Worm (Caenorhabditis elegans) whole organism, L4 larva: ENCODE results near the gene ckb-4.
A peak's percentile ranks its signal among the peaks of the same experiment; 100 is the strongest.

ENCODE experiments used
- D1046.2 ChIP-seq: fragments of 200-800 bp; sonication (Bioruptor generic); IDR thresholded peaks from 2 replicates; pipeline ENCODE4 v1.3.6; 2022; ENCODE audit warnings: missing genetic modification characterization, missing compliant biosample characterization
- F26F4.8 ChIP-seq: fragments of 200-800 bp; sonication (Bioruptor generic); conservative IDR thresholded peaks from 2 replicates; pipeline ENCODE4 v1.3.6; 2022; ENCODE audit warnings: missing genetic modification characterization, missing compliant biosample characterization
- Y48G9A.11 ChIP-seq: fragments of 200-800 bp; sonication (Bioruptor generic); IDR thresholded peaks from 2 replicates; pipeline ENCODE4 v1.3.6; 2022; ENCODE audit warnings: missing genetic modification reagents, missing genetic modification characterization, missing compliant biosample characterization
- Y75B8A.6 ChIP-seq: fragments of 200-800 bp; sonication (Bioruptor generic); IDR thresholded peaks from 2 replicates; pipeline ENCODE4 v1.3.6; 2022; ENCODE audit warnings: missing genetic modification reagents, missing genetic modification characterization, missing compliant biosample characterization
- ZK337.2 ChIP-seq: fragments of 200-800 bp; sonication (Bioruptor generic); IDR thresholded peaks from 2 replicates; pipeline ENCODE4 v1.3.6; 2022; ENCODE audit warnings: missing genetic modification reagents, missing genetic modification characterization, missing compliant biosample characterization
- aly-2 ChIP-seq: sonication (generic microtip); optimal IDR thresholded peaks from 2 replicates; lab custom pipeline; 2018; ENCODE audit warnings: missing biosample characterization, missing genetic modification characterization
- ama-1 ChIP-seq: fragments of 150-350 bp; optimal IDR thresholded peaks from 2 replicates; lab custom pipeline; 2014; ENCODE audit warnings: inconsistent platforms, mixed read lengths
- ceh-32 ChIP-seq: sonication (generic microtip); optimal IDR thresholded peaks from 2 replicates; lab custom pipeline; 2016; ENCODE audit warnings: mild to moderate bottlenecking, missing genetic modification characterization, missing compliant biosample characterization; ENCODE audit not compliant: poor library complexity
- ceh-44 ChIP-seq: fragments of 200-800 bp; sonication (Bioruptor generic); IDR thresholded peaks from 2 replicates; pipeline ENCODE4 v1.3.6; 2022; ENCODE audit warnings: missing genetic modification reagents, missing genetic modification characterization, missing compliant biosample characterization
- ces-1 ChIP-seq: fragments of 150-350 bp; sonication (generic microtip); optimal IDR thresholded peaks from 4 replicates; lab custom pipeline; 2014; ENCODE audit warnings: missing biosample characterization, missing genetic modification reagents, missing genetic modification characterization
- cey-2 ChIP-seq: sonication (generic microtip); optimal IDR thresholded peaks from 3 replicates; lab custom pipeline; 2017; ENCODE audit warnings: missing genetic modification characterization, mild to moderate bottlenecking, missing compliant biosample characterization, antibody characterized with exemption, borderline replicate concordance; ENCODE audit not compliant: insufficient read depth
- dmd-8 ChIP-seq: fragments of 200-800 bp; sonication (Bioruptor generic); IDR thresholded peaks from 2 replicates; pipeline ENCODE4 v1.3.6; 2022; ENCODE audit warnings: missing genetic modification characterization, missing compliant biosample characterization
- egl-43 ChIP-seq: fragments of 200-800 bp; sonication (Bioruptor generic); IDR thresholded peaks from 2 replicates; pipeline ENCODE4 v1.3.6; 2022; ENCODE audit warnings: missing genetic modification reagents, missing genetic modification characterization, missing compliant biosample characterization
- fos-1 ChIP-seq: fragments of 150-350 bp; optimal IDR thresholded peaks from 2 replicates; lab custom pipeline; 2014; ENCODE audit warnings: missing biosample characterization, missing genetic modification characterization
- gei-8 ChIP-seq: fragments of 200-800 bp; sonication (Bioruptor generic); optimal IDR thresholded peaks from 2 replicates; lab custom pipeline; 2018; ENCODE audit warnings: mild to moderate bottlenecking, missing genetic modification characterization, missing compliant biosample characterization
- hif-1 ChIP-seq, 2 experiments: sonication (generic microtip); optimal IDR thresholded peaks; 2 replicates each; lab custom pipeline; 2016 to 2017; ENCODE audit warnings: missing compliant biosample characterization in 2 of 2, missing genetic modification characterization in 2 of 2, missing genetic modification reagents in 2 of 2, missing genotype in 2 of 2, mild to moderate bottlenecking in 1 of 2
- hlh-30 ChIP-seq: sonication (generic microtip); optimal IDR thresholded peaks from 2 replicates; lab custom pipeline; 2017; ENCODE audit warnings: antibody characterized with exemption, mild to moderate bottlenecking, missing genetic modification characterization, missing compliant biosample characterization; ENCODE audit not compliant: insufficient read depth
- hmg-1.1 ChIP-seq: fragments of 200-800 bp; sonication (Bioruptor generic); IDR thresholded peaks from 2 replicates; pipeline ENCODE4 v1.3.6; 2022; ENCODE audit warnings: missing genetic modification reagents, missing genetic modification characterization, missing compliant biosample characterization
- jun-1 ChIP-seq: fragments of 150-350 bp; optimal IDR thresholded peaks from 2 replicates; lab custom pipeline; 2014; ENCODE audit warnings: missing biosample characterization, missing genetic modification reagents, missing genetic modification characterization
- lin-13 ChIP-seq: fragments of 150-350 bp; optimal IDR thresholded peaks from 2 replicates; lab custom pipeline; 2014; ENCODE audit warnings: missing biosample characterization, missing genetic modification reagents, missing genetic modification characterization
- lin-15B ChIP-seq: fragments of 150-350 bp; sonication (generic microtip); optimal IDR thresholded peaks from 3 replicates; lab custom pipeline; 2014; ENCODE audit warnings: missing biosample characterization, missing genetic modification characterization
- lin-38 ChIP-seq: fragments of 200-800 bp; sonication (Bioruptor generic); IDR thresholded peaks from 2 replicates; pipeline ENCODE4 v1.3.6; 2022; ENCODE audit warnings: missing genetic modification reagents, missing genetic modification characterization, missing compliant biosample characterization
- lir-3 ChIP-seq: sonication (generic microtip); optimal IDR thresholded peaks from 2 replicates; lab custom pipeline; 2016; ENCODE audit warnings: mild to moderate bottlenecking, missing genetic modification characterization, missing compliant biosample characterization
- lsy-2 ChIP-seq, 2 experiments: fragments of 150-350 bp in 1 of 2; sonication (generic microtip) in 1 of 2; optimal IDR thresholded peaks; 2 replicates each; lab custom pipeline; 2014 to 2017; ENCODE audit warnings: missing biosample characterization in 2 of 2, missing genetic modification characterization in 2 of 2
- mdl-1 ChIP-seq, 2 experiments: fragments of 150-350 bp in 1 of 2; sonication (generic microtip) in 1 of 2; optimal IDR thresholded peaks; 2 replicates each; lab custom pipeline; 2014 to 2017; ENCODE audit warnings: missing biosample characterization in 2 of 2, missing genetic modification characterization in 2 of 2
- mep-1 ChIP-seq: fragments of 150-350 bp; sonication (generic microtip); optimal IDR thresholded peaks from 3 replicates; lab custom pipeline; 2014; ENCODE audit warnings: missing biosample characterization, missing genetic modification characterization
- mes-2 ChIP-seq: sonication (generic microtip); optimal IDR thresholded peaks from 2 replicates; lab custom pipeline; 2016; ENCODE audit warnings: missing genotype, mild to moderate bottlenecking, missing genetic modification characterization, missing compliant biosample characterization; ENCODE audit not compliant: poor library complexity, severe bottlenecking
- mxl-3 ChIP-seq: fragments of 200-800 bp; sonication (Bioruptor generic); optimal IDR thresholded peaks from 2 replicates; lab custom pipeline; 2018; ENCODE audit warnings: mild to moderate bottlenecking, missing genetic modification characterization, missing compliant biosample characterization
- nhr-11 ChIP-seq: fragments of 150-350 bp; optimal IDR thresholded peaks from 2 replicates; lab custom pipeline; 2014; ENCODE audit warnings: missing biosample characterization, missing genetic modification characterization
- nhr-111 ChIP-seq: fragments of 200-800 bp; sonication (Bioruptor generic); optimal IDR thresholded peaks from 2 replicates; lab custom pipeline; 2018; ENCODE audit warnings: mild to moderate bottlenecking, missing genetic modification characterization, missing compliant biosample characterization
- nhr-25 ChIP-seq: sonication (generic microtip); optimal IDR thresholded peaks from 2 replicates; lab custom pipeline; 2017; ENCODE audit warnings: missing genetic modification characterization, mild to moderate bottlenecking, missing compliant biosample characterization, antibody characterized with exemption, moderate library complexity, borderline replicate concordance; ENCODE audit not compliant: insufficient read depth
- nhr-48 ChIP-seq: sonication (generic microtip); optimal IDR thresholded peaks from 2 replicates; lab custom pipeline; 2016; ENCODE audit warnings: mild to moderate bottlenecking, missing genetic modification characterization, missing compliant biosample characterization
- nhr-76 ChIP-seq: fragments of 150-350 bp; optimal IDR thresholded peaks from 2 replicates; lab custom pipeline; 2014; ENCODE audit warnings: missing biosample characterization, missing genetic modification characterization
- pha-4 ChIP-seq, 2 experiments: fragments of 150-350 bp in 1 of 2; fragments of 200-800 bp in 1 of 2; sonication (Bioruptor generic) in 1 of 2; IDR thresholded peaks in 1 of 2; optimal IDR thresholded peaks in 1 of 2; 2 replicates each; pipeline versions ENCODE4 v1.3.6 to Lab custom; 2014 to 2022; ENCODE audit warnings: missing genetic modification characterization in 2 of 2, missing genetic modification reagents in 2 of 2, missing biosample characterization in 1 of 2, missing compliant biosample characterization in 1 of 2
- php-3 ChIP-seq: fragments of 200-800 bp; sonication (Bioruptor generic); IDR thresholded peaks from 2 replicates; pipeline ENCODE4 v1.3.6; 2022; ENCODE audit warnings: missing genetic modification reagents, missing genetic modification characterization, missing compliant biosample characterization
- pqm-1 ChIP-seq: sonication (generic microtip); optimal IDR thresholded peaks from 2 replicates; lab custom pipeline; 2017; ENCODE audit warnings: missing biosample characterization, missing genetic modification characterization
- spr-3 ChIP-seq: fragments of 200-800 bp; sonication (Bioruptor generic); optimal IDR thresholded peaks from 2 replicates; lab custom pipeline; 2018; ENCODE audit warnings: mild to moderate bottlenecking, missing genetic modification characterization, missing compliant biosample characterization
- tra-1 ChIP-seq: fragments of 200-800 bp; sonication (Bioruptor generic); IDR thresholded peaks from 2 replicates; pipeline ENCODE4 v1.3.6; 2022; ENCODE audit warnings: missing genetic modification reagents, missing genetic modification characterization, missing compliant biosample characterization
- unc-130 ChIP-seq: sonication (generic microtip); optimal IDR thresholded peaks from 2 replicates; lab custom pipeline; 2016; ENCODE audit warnings: missing genetic modification reagents, missing genetic modification characterization, missing compliant biosample characterization
- unc-62 ChIP-seq, 3 experiments: fragments of 150-350 bp in 1 of 3; sonication (generic microtip); optimal IDR thresholded peaks in 2 of 3; peaks in 1 of 3; 1 replicate in 1 of 3; 2 replicates in 2 of 3; lab custom pipeline; 2014 to 2017; ENCODE audit warnings: missing biosample characterization in 3 of 3, missing genetic modification characterization in 3 of 3, missing genetic modification reagents in 3 of 3, missing genotype in 1 of 3
- zfp-3 ChIP-seq: fragments of 200-800 bp; sonication (Bioruptor generic); conservative IDR thresholded peaks from 2 replicates; pipeline ENCODE4 v1.3.6; 2022; ENCODE audit warnings: missing genetic modification reagents, missing genetic modification characterization, missing compliant biosample characterization
- zip-11 ChIP-seq: fragments of 200-800 bp; sonication (Bioruptor generic); IDR thresholded peaks from 2 replicates; pipeline ENCODE4 v1.3.6; 2022; ENCODE audit warnings: missing genetic modification characterization, missing compliant biosample characterization
- ztf-7 ChIP-seq: fragments of 150-350 bp; optimal IDR thresholded peaks from 2 replicates; lab custom pipeline; 2014; ENCODE audit warnings: missing biosample characterization, missing genetic modification characterization

The ckb-4 gene

DNA sequence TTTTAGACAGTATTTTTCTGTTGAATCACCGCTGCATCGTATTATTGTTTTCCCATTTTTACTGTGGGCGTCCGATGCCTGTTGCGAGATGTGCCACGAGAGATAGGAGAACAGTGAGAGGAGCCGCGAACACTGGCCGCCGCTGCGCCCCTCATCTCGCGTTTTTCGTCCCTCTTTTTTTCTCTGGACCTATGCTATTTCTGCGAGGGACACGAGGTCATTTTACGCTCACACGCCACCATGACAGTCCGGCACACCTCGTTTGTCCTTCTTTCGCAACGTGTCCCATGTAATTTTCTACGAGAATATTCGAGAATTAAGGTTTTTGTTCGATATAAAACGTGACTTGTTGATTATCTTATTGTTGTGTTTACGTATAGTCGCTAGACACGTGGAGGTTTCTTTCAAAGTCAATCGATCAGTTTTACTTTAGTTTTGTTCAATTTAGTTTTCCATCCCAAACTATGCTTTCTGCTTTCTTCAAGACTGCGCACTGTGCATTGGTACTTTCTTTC lies 41.2 kb downstream of the ckb-4 start, which contains the start of gene lbp-9 (continued):
- TF ChIP-seq ceh-44 (GFP tag; lab: Robert Waterston, UW): no peak
- peak; percentile 96 for TF ChIP-seq hlh-30 (tag; lab: Kevin White, UChicago)
- no peak for TF ChIP-seq pqm-1 (tag; lab: Kevin White, UChicago)
- TF ChIP-seq lin-15B (tag; lab: Kevin White, UChicago): no peak
- TF ChIP-seq lir-3 (tag; lab: Kevin White, UChicago): no peak
- no peak for TF ChIP-seq F26F4.8
- no peak for TF ChIP-seq aly-2 (tag; lab: Kevin White, UChicago)
- TF ChIP-seq unc-62 (GFP tag; optimal IDR thresholded peaks at IDR 0.05 in 1 of 2; lab: Kevin White, UChicago): no peak
- TF ChIP-seq unc-62 (tag; optimal IDR thresholded peaks at IDR 0.05; lab: Kevin White, UChicago): no peak
- TF ChIP-seq nhr-25 (tag; lab: Kevin White, UChicago): peak; percentile 49
- TF ChIP-seq hmg-1.1: peak; percentile 55; the same call in 1 of the 2 replicates
- TF ChIP-seq zip-11 (GFP tag; lab: Robert Waterston, UW): no peak
- TF ChIP-seq jun-1 (tag; lab: Kevin White, UChicago): no peak
- TF ChIP-seq nhr-48 (tag; lab: Kevin White, UChicago): no peak
- TF ChIP-seq fos-1: no peak
- TF ChIP-seq dmd-8 (GFP tag; lab: Robert Waterston, UW): 0 out of 2 replicates have a peak, but pooled peaks have one; percentile 47
- peak; percentile 46 for TF ChIP-seq mes-2
- peak; percentile 12 for TF ChIP-seq lin-13 (GFP tag; lab: Kevin White, UChicago)
- 0 out of 2 replicates have a peak, but pooled peaks have one; percentile 16 for TF ChIP-seq D1046.2 (GFP tag; lab: Robert Waterston, UW)
- TF ChIP-seq cey-2: no peak
- TF ChIP-seq Y48G9A.11: no peak
- no peak for TF ChIP-seq tra-1 (GFP tag; lab: Robert Waterston, UW)
- no peak for TF ChIP-seq ZK337.2 (GFP tag; lab: Robert Waterston, UW)
- no peak for TF ChIP-seq ces-1
- TF ChIP-seq zfp-3 (GFP tag; lab: Robert Waterston, UW): no peak
- TF ChIP-seq ztf-7 (tag; lab: Kevin White, UChicago): no peak
- TF ChIP-seq gei-8: no peak
- TF ChIP-seq mxl-3 (GFP tag; lab: Kevin White, UChicago): peak; percentile 92
- no peak for TF ChIP-seq nhr-11
- no peak for TF ChIP-seq nhr-76 (tag; lab: Kevin White, UChicago)
- TF ChIP-seq nhr-111 (GFP tag; lab: Kevin White, UChicago): no peak
- TF ChIP-seq pha-4 (GFP tag; IDR thresholded peaks at IDR 0.05; lab: Robert Waterston, UW): no peak
- TF ChIP-seq pha-4 (tag; optimal IDR thresholded peaks at IDR 0.05; lab: Kevin White, UChicago): no peak
- TF ChIP-seq ama-1 (lab: Kevin White, UChicago): peak; percentile 23
- no peak for TF ChIP-seq spr-3
- TF ChIP-seq hif-1 (tag; optimal IDR thresholded peaks at IDR 0.05; lab: Kevin White, UChicago): peak in 1 of 2 experiments; percentile 1
- TF ChIP-seq mdl-1 (tag; optimal IDR thresholded peaks at IDR 0.05; lab: Kevin White, UChicago): peak in 1 of 2 experiments; percentile 88
- TF ChIP-seq php-3: 0 out of 2 replicates have a peak, but pooled peaks have one; percentile 30
- TF ChIP-seq ceh-32: no peak
- no peak for TF ChIP-seq Y75B8A.6 (GFP tag; lab: Robert Waterston, UW)
- TF ChIP-seq egl-43: peak; percentile 47; the same call in 1 of the 2 replicates

ce11 chrV:2067419-2067818 lies 41.8 kb downstream of the ckb-4 start:
- peak; percentile 31; the same call in 1 of the 2 replicates for TF ChIP-seq lin-38
- peak in 1 of 2 experiments; percentile 40 for TF ChIP-seq lsy-2 (tag; optimal IDR thresholded peaks at IDR 0.05; lab: Kevin White, UChicago)
- no peak for TF ChIP-seq mep-1 (tag; lab: Kevin White, UChicago)
- TF ChIP-seq unc-130 (GFP tag; lab: Kevin White, UChicago): peak; percentile 58
